Worm (Caenorhabditis elegans) whole organism, L4 larva: ENCODE data around the gene F58H1.2.

Experiments
- aly-2 ChIP-seq: sonication (generic microtip); optimal IDR thresholded peaks from 2 replicates; lab custom pipeline; 2018; ENCODE audit warnings: missing biosample characterization, missing genetic modification characterization
- ctbp-1 ChIP-seq: fragments of 200-800 bp; sonication (Bioruptor generic); IDR thresholded peaks from 2 replicates; pipeline ENCODE4 v1.3.6; 2022; ENCODE audit warnings: missing genetic modification reagents, missing genetic modification characterization, missing compliant biosample characterization
- egl-43 ChIP-seq: fragments of 200-800 bp; sonication (Bioruptor generic); IDR thresholded peaks from 2 replicates; pipeline ENCODE4 v1.3.6; 2022; ENCODE audit warnings: missing genetic modification reagents, missing genetic modification characterization, missing compliant biosample characterization
- hlh-30 ChIP-seq: sonication (generic microtip); optimal IDR thresholded peaks from 2 replicates; lab custom pipeline; 2017; ENCODE audit warnings: antibody characterized with exemption, mild to moderate bottlenecking, missing genetic modification characterization, missing compliant biosample characterization; ENCODE audit not compliant: insufficient read depth

DNA sequence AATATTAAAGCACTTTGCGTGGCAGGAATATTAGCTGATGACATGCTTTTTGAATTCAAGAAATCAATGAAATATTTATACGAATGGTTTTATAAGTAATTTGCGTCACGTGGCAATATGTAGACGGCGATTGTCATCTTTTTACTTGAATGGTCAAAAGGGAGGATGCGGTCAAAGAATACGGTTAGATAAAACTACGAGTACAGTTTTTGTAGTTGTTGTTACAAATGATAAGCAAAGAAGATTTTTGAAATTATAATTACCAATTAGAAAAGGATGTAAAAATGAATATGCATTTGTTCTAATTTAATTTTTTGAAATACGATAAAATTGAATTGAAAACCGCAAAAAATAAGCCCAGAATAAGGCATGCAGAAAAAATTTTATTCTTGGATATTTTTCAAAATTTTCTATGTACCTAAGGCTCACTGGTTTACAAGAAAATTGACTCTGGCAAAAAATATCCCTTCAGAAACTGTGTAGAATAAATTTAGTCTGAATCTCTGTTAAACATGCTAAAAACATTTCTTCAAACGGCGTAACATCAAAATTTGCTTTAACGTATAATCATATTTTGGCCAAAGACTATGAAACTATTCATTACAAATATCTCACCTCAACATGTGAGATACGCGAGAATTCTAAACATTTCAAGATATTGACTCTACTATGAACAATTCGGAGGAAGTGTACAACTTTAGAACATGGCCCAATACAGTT is 37.6 kb upstream of the F58H1.2 start, which contains the start of the genes sodh-2 and srx-76:
- TF ChIP-seq ctbp-1 (GFP tag; lab: Robert Waterston, UW) (no peak), hlh-30 (tag; lab: Kevin White, UChicago) (no peak), aly-2 (tag; lab: Kevin White, UChicago) (no peak), egl-43 (GFP tag; lab: Robert Waterston, UW) (no peak)
